Fruit fly (Drosophila melanogaster) whole organism, embryonic: Measurements from ENCODE around the gene Snapin.

ENCODE experiments used
- Adf1 ChIP-seq: fragments of 200-800 bp; sonication (Bioruptor generic); IDR thresholded peaks from 2 replicates; pipeline ENCODE4 v1.3.6; 2022; ENCODE audit warnings: missing biosample characterization, missing genetic modification characterization
- BEAF-32 ChIP-seq: fragments of 200-800 bp; sonication (Bioruptor generic); optimal IDR thresholded peaks from 3 replicates; lab custom pipeline; 2017; ENCODE audit warnings: missing biosample characterization, missing genetic modification characterization, mild to moderate bottlenecking, moderate library complexity, missing genetic modification reagents
- BtbVII ChIP-seq: fragments of 200-800 bp; sonication (Bioruptor generic); optimal IDR thresholded peaks from 3 replicates; lab custom pipeline; 2017; ENCODE audit warnings: missing biosample characterization, mild to moderate bottlenecking, missing genetic modification characterization
- CG11504 ChIP-seq: fragments of 200-800 bp; sonication (Bioruptor generic); optimal IDR thresholded peaks from 3 replicates; lab custom pipeline; 2019; ENCODE audit warnings: missing biosample characterization, mild to moderate bottlenecking, missing genetic modification characterization, moderate library complexity
- CG12769 ChIP-seq: fragments of 200-800 bp; sonication (Bioruptor generic); optimal IDR thresholded peaks from 2 replicates; lab custom pipeline; 2019; ENCODE audit warnings: missing biosample characterization, mild to moderate bottlenecking, missing genetic modification characterization, moderate library complexity
- CG13296 ChIP-seq: fragments of 200-800 bp; sonication (Bioruptor generic); optimal IDR thresholded peaks from 3 replicates; lab custom pipeline; 2018; ENCODE audit warnings: missing biosample characterization, mild to moderate bottlenecking, missing genetic modification characterization
- CG13775 ChIP-seq: fragments of 200-800 bp; sonication (Bioruptor generic); optimal IDR thresholded peaks from 3 replicates; lab custom pipeline; 2017; ENCODE audit warnings: missing biosample characterization, mild to moderate bottlenecking, missing genetic modification characterization
- CG16779 ChIP-seq: fragments of 200-800 bp; sonication (Bioruptor generic); IDR thresholded peaks from 2 replicates; pipeline ENCODE4 v1.3.6; 2022; ENCODE audit warnings: missing biosample characterization, missing genetic modification characterization
- CG17612 ChIP-seq: fragments of 200-800 bp; sonication (Bioruptor generic); IDR thresholded peaks from 2 replicates; pipeline ENCODE4 v1.3.6; 2022; ENCODE audit warnings: missing biosample characterization, missing genetic modification characterization
- CG3847 ChIP-seq: fragments of 200-800 bp; sonication (Bioruptor generic); IDR thresholded peaks from 2 replicates; pipeline ENCODE4 v1.3.6; 2022; ENCODE audit warnings: missing biosample characterization, missing genetic modification characterization
- CG5180 ChIP-seq: fragments of 200-800 bp; sonication (Bioruptor generic); optimal IDR thresholded peaks from 3 replicates; lab custom pipeline; 2017; ENCODE audit warnings: missing biosample characterization, missing genetic modification characterization, mild to moderate bottlenecking, moderate library complexity, missing genetic modification reagents
- CG6175 ChIP-seq: fragments of 200-800 bp; sonication (Bioruptor generic); IDR thresholded peaks from 3 replicates; pipeline ENCODE4 v1.3.6; 2022; ENCODE audit warnings: missing biosample characterization, missing genetic modification characterization
- CG7963 ChIP-seq: fragments of 200-800 bp; sonication (Bioruptor generic); IDR thresholded peaks from 3 replicates; pipeline ENCODE4 v1.3.6; 2022; ENCODE audit warnings: missing biosample characterization, missing genetic modification characterization; ENCODE audit not compliant: partially characterized antibody
- CG7987 ChIP-seq: fragments of 200-800 bp; sonication (Bioruptor generic); optimal IDR thresholded peaks from 2 replicates; lab custom pipeline; 2018; ENCODE audit warnings: missing biosample characterization, mild to moderate bottlenecking, missing genetic modification characterization, moderate library complexity
- CG8290 ChIP-seq, 3 experiments: fragments of 200-800 bp; sonication (Bioruptor generic); optimal IDR thresholded peaks; 2 replicates each; lab custom pipeline; 2016 to 2019; ENCODE audit warnings: missing biosample characterization in 3 of 3, missing genetic modification characterization in 3 of 3, mild to moderate bottlenecking in 2 of 3, moderate library complexity in 1 of 3
- CG8359 ChIP-seq: fragments of 200-800 bp; sonication (Bioruptor generic); optimal IDR thresholded peaks from 2 replicates; lab custom pipeline; 2017; ENCODE audit warnings: missing biosample characterization, mild to moderate bottlenecking, missing genetic modification characterization, borderline replicate concordance
- CG8478 ChIP-seq: fragments of >200 bp; optimal IDR thresholded peaks from 2 replicates; lab custom pipeline; 2018
- Camta ChIP-seq: fragments of 200-800 bp; sonication (Bioruptor generic); optimal IDR thresholded peaks from 2 replicates; lab custom pipeline; 2016; ENCODE audit warnings: missing biosample characterization, missing genetic modification characterization
- Dbx ChIP-seq: fragments of 200-800 bp; sonication (Bioruptor generic); IDR thresholded peaks from 3 replicates; pipeline ENCODE4 v1.3.6; 2022; ENCODE audit warnings: missing biosample characterization, missing genetic modification characterization
- Deaf1 ChIP-seq: fragments of 200-800 bp; optimal IDR thresholded peaks from 3 replicates; lab custom pipeline; 2019; ENCODE audit warnings: missing biosample characterization, mild to moderate bottlenecking, missing genetic modification characterization, moderate library complexity
- Doc3 ChIP-seq: fragments of 200-800 bp; sonication (Bioruptor generic); IDR thresholded peaks from 3 replicates; pipeline ENCODE4 v1.3.6; 2022; ENCODE audit warnings: missing biosample characterization, missing genetic modification characterization; ENCODE audit not compliant: partially characterized antibody
- Drgx ChIP-seq: fragments of 200-800 bp; sonication (Bioruptor generic); IDR thresholded peaks from 2 replicates; pipeline ENCODE4 v1.3.6; 2022; ENCODE audit warnings: missing biosample characterization, missing genetic modification characterization
- Fer1 ChIP-seq: fragments of 200-800 bp; sonication (Bioruptor generic); optimal IDR thresholded peaks from 2 replicates; lab custom pipeline; 2017; ENCODE audit warnings: missing biosample characterization, mild to moderate bottlenecking, missing genetic modification characterization
- H15 ChIP-seq: fragments of 200-800 bp; sonication (Bioruptor generic); IDR thresholded peaks from 3 replicates; pipeline ENCODE4 v1.3.6; 2022; ENCODE audit warnings: missing biosample characterization, missing genetic modification characterization
- Hmx ChIP-seq: fragments of 200-800 bp; sonication (Bioruptor generic); optimal IDR thresholded peaks from 2 replicates; lab custom pipeline; 2016; ENCODE audit warnings: missing biosample characterization, missing genetic modification characterization
- Lpt ChIP-seq: fragments of >200 bp; optimal IDR thresholded peaks from 2 replicates; lab custom pipeline; 2018; ENCODE audit warnings: missing biosample characterization, missing genetic modification characterization
- Myb ChIP-seq: fragments of 200-800 bp; sonication (Bioruptor generic); optimal IDR thresholded peaks from 2 replicates; lab custom pipeline; 2016; ENCODE audit warnings: missing biosample characterization, missing genetic modification characterization
- NFAT ChIP-seq: fragments of 200-800 bp; sonication (Bioruptor generic); IDR thresholded peaks from 2 replicates; pipeline ENCODE4 v1.3.6; 2022; ENCODE audit warnings: missing biosample characterization, missing genetic modification characterization
- Six4 ChIP-seq: fragments of 200-800 bp; sonication (Bioruptor generic); optimal IDR thresholded peaks from 2 replicates; lab custom pipeline; 2016; ENCODE audit warnings: missing biosample characterization, missing genetic modification characterization
- Sox100B ChIP-seq: fragments of 200-800 bp; sonication (Bioruptor generic); optimal IDR thresholded peaks from 3 replicates; lab custom pipeline; 2018; ENCODE audit warnings: missing biosample characterization, mild to moderate bottlenecking, missing genetic modification characterization
- Sox102F ChIP-seq: fragments of 200-800 bp; sonication (Bioruptor generic); optimal IDR thresholded peaks from 2 replicates; lab custom pipeline; 2018; ENCODE audit warnings: missing biosample characterization, mild to moderate bottlenecking, missing genetic modification characterization, moderate library complexity
- Usf ChIP-seq: fragments of 200-800 bp; sonication (Bioruptor generic); optimal IDR thresholded peaks from 2 replicates; lab custom pipeline; 2017; ENCODE audit warnings: missing genotype, missing biosample characterization, missing genetic modification characterization
- ap ChIP-seq: fragments of 200-800 bp; sonication (Bioruptor generic); IDR thresholded peaks from 2 replicates; pipeline ENCODE4 v1.3.6; 2022; ENCODE audit warnings: missing biosample characterization, missing genetic modification characterization
- bsh ChIP-seq, 2 experiments: fragments of 200-800 bp; sonication (Bioruptor generic); optimal IDR thresholded peaks; 2 replicates each; lab custom pipeline; 2017 to 2018; ENCODE audit warnings: mild to moderate bottlenecking in 2 of 2, missing biosample characterization in 2 of 2, missing genetic modification characterization in 2 of 2, moderate library complexity in 1 of 2
- chinmo ChIP-seq: fragments of 200-800 bp; sonication (Bioruptor generic); IDR thresholded peaks from 4 replicates; pipeline ENCODE4 v1.3.6; 2022; ENCODE audit warnings: missing biosample characterization, missing genetic modification characterization; ENCODE audit not compliant: partially characterized antibody
- chn ChIP-seq: fragments of 200-800 bp; sonication (Bioruptor generic); optimal IDR thresholded peaks from 2 replicates; lab custom pipeline; 2016; ENCODE audit warnings: missing biosample characterization, missing genetic modification characterization
- grn ChIP-seq: fragments of 200-800 bp; sonication (Bioruptor generic); optimal IDR thresholded peaks from 3 replicates; lab custom pipeline; 2017; ENCODE audit warnings: missing biosample characterization, missing genetic modification characterization
- gro ChIP-seq: fragments of 200-800 bp; sonication (Bioruptor generic); optimal IDR thresholded peaks from 2 replicates; lab custom pipeline; 2016; ENCODE audit warnings: missing biosample characterization, missing genetic modification characterization
- nom ChIP-seq: fragments of 200-800 bp; sonication (Bioruptor generic); optimal IDR thresholded peaks from 2 replicates; lab custom pipeline; 2017; ENCODE audit warnings: missing biosample characterization, missing genetic modification characterization, mild to moderate bottlenecking, moderate library complexity, missing genetic modification reagents
- pnt ChIP-seq: fragments of 200-800 bp; sonication (Bioruptor generic); optimal IDR thresholded peaks from 3 replicates; lab custom pipeline; 2016; ENCODE audit warnings: missing biosample characterization, missing genetic modification characterization
- prd ChIP-seq, 3 experiments: fragments of >200 bp in 2 of 3; fragments of 200-800 bp in 1 of 3; sonication (Bioruptor generic) in 1 of 3; optimal IDR thresholded peaks in 2 of 3; IDR thresholded peaks in 1 of 3; 2 replicates in 2 of 3; 3 replicates in 1 of 3; pipeline versions ENCODE4 v1.3.6 to Lab custom; 2017 to 2022; ENCODE audit warnings: missing biosample characterization in 1 of 3, missing genetic modification characterization in 1 of 3
- salm ChIP-seq: fragments of 200-800 bp; sonication (Bioruptor generic); optimal IDR thresholded peaks from 2 replicates; lab custom pipeline; 2018; ENCODE audit warnings: missing biosample characterization, mild to moderate bottlenecking, missing genetic modification characterization
- sd ChIP-seq: fragments of 200-800 bp; sonication (Bioruptor generic); optimal IDR thresholded peaks from 3 replicates; lab custom pipeline; 2018; ENCODE audit warnings: missing biosample characterization, mild to moderate bottlenecking, missing genetic modification characterization, moderate library complexity
- tin ChIP-seq: fragments of 200-800 bp; sonication (Bioruptor generic); optimal IDR thresholded peaks from 3 replicates; lab custom pipeline; 2016; ENCODE audit warnings: missing biosample characterization, missing genetic modification characterization
- ttk ChIP-seq: fragments of 200-800 bp; sonication (Bioruptor generic); IDR thresholded peaks from 2 replicates; pipeline ENCODE4 v2.1.2; 2022; ENCODE audit warnings: missing biosample characterization, missing genetic modification characterization
- tup ChIP-seq: fragments of 200-800 bp; sonication (Bioruptor generic); optimal IDR thresholded peaks from 2 replicates; lab custom pipeline; 2016; ENCODE audit warnings: missing biosample characterization, mild to moderate bottlenecking, missing genetic modification characterization, moderate library complexity
- zen ChIP-seq: fragments of 200-800 bp; sonication (Bioruptor generic); optimal IDR thresholded peaks from 3 replicates; lab custom pipeline; 2018; ENCODE audit warnings: missing biosample characterization, mild to moderate bottlenecking, missing genetic modification characterization, moderate library complexity

The Snapin gene

dm6 chr2L:2729882-2730281 lies 29.6 kb downstream of the Snapin start (continued):
- TF ChIP-seq CG13775 (no peak), prd (optimal IDR thresholded peaks at IDR 0.05; lab: Kevin White, UChicago) (no peak), prd (GFP tag; IDR thresholded peaks at IDR 0.05; lab: Robert Waterston, UW) (peak; percentile 60), ap (GFP tag; lab: Robert Waterston, UW) (no peak), chn (GFP tag; lab: Kevin White, UChicago) (no peak), Doc3 (GFP tag; lab: Robert Waterston, UW) (no peak), CG5180 (GFP tag; lab: Kevin White, UChicago) (no peak), CG8290 (GFP tag; optimal IDR thresholded peaks at IDR 0.05; lab: Kevin White, UChicago) (no peak), CG8290 (tag; optimal IDR thresholded peaks at IDR 0.05; lab: Kevin White, UChicago) (peak in 1 of 2 experiments; percentile 89), H15 (GFP tag; lab: Robert Waterston, UW) (peak; percentile 56; the same call in 1 of the 3 replicates), CG13296 (peak; percentile 68), Fer1 (peak; percentile 61), Lpt (GFP tag; lab: Kevin White, UChicago) (no peak), Sox102F (peak; percentile 10)

dm6 chr2L:2728577-2728976 lies 30.9 kb downstream of the Snapin start:
- 0 out of 2 replicates have a peak, but pooled peaks have one; percentile 5 for TF ChIP-seq CG17612 (GFP tag; lab: Robert Waterston, UW)
- peak; percentile 8 for TF ChIP-seq CG11504 (tag; lab: Kevin White, UChicago)
- peak in 1 of 2 experiments; percentile 37 for TF ChIP-seq bsh (GFP tag; optimal IDR thresholded peaks at IDR 0.05; lab: Kevin White, UChicago)
- TF ChIP-seq Hmx = no peak
- TF ChIP-seq Sox100B (GFP tag; lab: Kevin White, UChicago) = peak; percentile 15

DNA sequence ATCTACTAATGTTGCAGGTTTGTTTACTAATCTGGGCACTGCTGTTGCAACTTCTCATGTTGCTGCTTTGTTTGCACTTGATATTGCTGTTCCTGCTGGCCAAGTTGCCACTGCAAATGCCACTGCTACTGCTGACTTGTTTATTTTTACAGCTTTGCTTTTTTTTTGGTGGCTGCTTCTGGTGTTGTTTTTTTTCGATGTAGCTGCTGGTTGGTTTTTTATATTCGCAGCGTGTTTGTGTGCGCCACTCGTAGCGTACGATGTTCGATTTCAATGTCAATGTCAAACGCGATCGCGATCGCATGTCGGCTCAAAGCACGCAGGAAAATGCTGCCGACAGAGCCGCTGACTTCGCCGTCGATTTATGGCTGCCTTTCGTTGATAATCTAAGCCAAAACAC lies 31.7 kb downstream of the Snapin start:
- TF ChIP-seq CG16779 (no peak), CG7987 (GFP tag; lab: Kevin White, UChicago) (no peak), Deaf1 (tag; lab: Kevin White, UChicago) (peak; percentile 29), CG8478 (lab: Kevin White, UChicago) (no peak), grn (GFP tag; lab: Kevin White, UChicago) (peak; percentile 20), Usf (no peak), Adf1 (GFP tag; lab: Robert Waterston, UW) (peak; percentile 14), nom (peak; percentile 31), bsh (GFP tag; optimal IDR thresholded peaks at IDR 0.05; lab: Kevin White, UChicago) (peak in 1 of 2 experiments; percentile 41), Drgx (GFP tag; lab: Robert Waterston, UW) (peak; percentile 37; the same call in 1 of the 2 replicates), ttk (GFP tag; lab: Robert Waterston, UW) (no peak), salm (tag; lab: Kevin White, UChicago) (no peak), Camta (no peak), Myb (no peak), gro (GFP tag; lab: Kevin White, UChicago) (no peak), BtbVII (GFP tag; lab: Kevin White, UChicago) (no peak), chinmo (GFP tag; lab: Robert Waterston, UW) (0 out of 4 replicates have a peak, but pooled peaks have one; percentile 8), tup (no peak), BEAF-32 (GFP tag; lab: Kevin White, UChicago) (no peak)

dm6 chr2L:2727364-2727763 lies 32.1 kb downstream of the Snapin start:
- TF ChIP-seq Six4 (GFP tag; lab: Kevin White, UChicago) (no peak), Dbx (GFP tag; lab: Robert Waterston, UW) (0 out of 3 replicates have a peak, but pooled peaks have one; percentile 6), CG7963 (GFP tag; lab: Robert Waterston, UW) (0 out of 3 replicates have a peak, but pooled peaks have one; percentile 10), Fer1 (no peak), CG6175 (GFP tag; lab: Robert Waterston, UW) (0 out of 3 replicates have a peak, but pooled peaks have one; percentile 32), tin (GFP tag; lab: Kevin White, UChicago) (no peak), NFAT (GFP tag; lab: Robert Waterston, UW) (0 out of 2 replicates have a peak, but pooled peaks have one; percentile 4), sd (peak; percentile 92), CG8359 (GFP tag; lab: Kevin White, UChicago) (no peak), CG3847 (GFP tag; lab: Robert Waterston, UW) (0 out of 2 replicates have a peak, but pooled peaks have one; percentile 21), CG12769 (tag; lab: Kevin White, UChicago) (peak; percentile 87), pnt (GFP tag; lab: Kevin White, UChicago) (no peak), zen (tag; lab: Kevin White, UChicago) (no peak)
